Worm (Caenorhabditis elegans) whole organism, mixed stage, embryonic: ENCODE data around the gene clc-31.

Experiments used
- M03D4.4 ChIP-seq: sonication (generic microtip); optimal IDR thresholded peaks from 2 replicates; lab custom pipeline; 2017; ENCODE audit warnings: mild to moderate bottlenecking, missing genetic modification characterization, missing compliant biosample characterization
- bed-3 ChIP-seq: fragments of 200-800 bp; sonication (Bioruptor generic); optimal IDR thresholded peaks from 3 replicates; lab custom pipeline; 2018; ENCODE audit warnings: mild to moderate bottlenecking, missing genetic modification characterization, moderate library complexity, missing compliant biosample characterization
- blmp-1 ChIP-seq: fragments of 150-350 bp; optimal IDR thresholded peaks from 2 replicates; lab custom pipeline; 2014; ENCODE audit warnings: missing biosample characterization, missing genetic modification characterization
- ceh-39 ChIP-seq: fragments of 150-350 bp; optimal IDR thresholded peaks from 2 replicates; lab custom pipeline; 2014; ENCODE audit warnings: missing biosample characterization, missing genetic modification characterization
- ceh-43 ChIP-seq: fragments of 200-800 bp; sonication (Bioruptor generic); optimal IDR thresholded peaks from 2 replicates; lab custom pipeline; 2018; ENCODE audit warnings: mild to moderate bottlenecking, missing genetic modification characterization, moderate library complexity, missing compliant biosample characterization
- ceh-83 ChIP-seq: fragments of 200-800 bp; sonication (Bioruptor generic); optimal IDR thresholded peaks from 2 replicates; lab custom pipeline; 2018; ENCODE audit warnings: mild to moderate bottlenecking, missing genetic modification characterization, missing compliant biosample characterization
- ces-1 ChIP-seq: fragments of 150-350 bp; optimal IDR thresholded peaks from 2 replicates; lab custom pipeline; 2014; ENCODE audit warnings: missing biosample characterization, missing genetic modification reagents, missing genetic modification characterization
- cnd-1 ChIP-seq: fragments of 200-800 bp; sonication (Bioruptor generic); optimal IDR thresholded peaks from 2 replicates; lab custom pipeline; 2018; ENCODE audit warnings: mild to moderate bottlenecking, missing genetic modification characterization, missing compliant biosample characterization
- drap-1 ChIP-seq: fragments of 200-800 bp; sonication (Bioruptor generic); optimal IDR thresholded peaks from 3 replicates; lab custom pipeline; 2018; ENCODE audit warnings: mild to moderate bottlenecking, missing genetic modification characterization, missing compliant biosample characterization
- elt-1 ChIP-seq: sonication (generic microtip); optimal IDR thresholded peaks from 2 replicates; lab custom pipeline; 2017; ENCODE audit warnings: missing genetic modification characterization, mild to moderate bottlenecking, missing compliant biosample characterization, antibody characterized with exemption, moderate library complexity, borderline replicate concordance; ENCODE audit not compliant: insufficient read depth
- flh-1 ChIP-seq: fragments of 200-800 bp; sonication (Bioruptor generic); optimal IDR thresholded peaks from 2 replicates; lab custom pipeline; 2018; ENCODE audit warnings: mild to moderate bottlenecking, missing genetic modification characterization, moderate library complexity, missing compliant biosample characterization
- ham-2 ChIP-seq: fragments of 200-800 bp; sonication (Bioruptor generic); optimal IDR thresholded peaks from 2 replicates; lab custom pipeline; 2018; ENCODE audit warnings: mild to moderate bottlenecking, missing genetic modification characterization, missing compliant biosample characterization
- lin-13 ChIP-seq: fragments of 150-350 bp; optimal IDR thresholded peaks from 2 replicates; lab custom pipeline; 2014; ENCODE audit warnings: missing biosample characterization, missing genetic modification characterization
- lin-32 ChIP-seq: fragments of 200-800 bp; sonication (Bioruptor generic); optimal IDR thresholded peaks from 2 replicates; lab custom pipeline; 2018; ENCODE audit warnings: mild to moderate bottlenecking, missing genetic modification characterization, missing compliant biosample characterization
- lsy-2 ChIP-seq: fragments of 150-350 bp; optimal IDR thresholded peaks from 2 replicates; lab custom pipeline; 2014; ENCODE audit warnings: missing biosample characterization, missing genetic modification characterization
- mep-1 ChIP-seq: fragments of 150-350 bp; optimal IDR thresholded peaks from 2 replicates; lab custom pipeline; 2017; ENCODE audit warnings: missing biosample characterization, missing genetic modification reagents, missing genetic modification characterization, inconsistent platforms
- nhr-12 ChIP-seq: fragments of 150-350 bp; optimal IDR thresholded peaks from 2 replicates; lab custom pipeline; 2014; ENCODE audit warnings: missing biosample characterization, missing genetic modification characterization
- nhr-237 ChIP-seq: fragments of 150-350 bp; optimal IDR thresholded peaks from 2 replicates; lab custom pipeline; 2014; ENCODE audit warnings: missing biosample characterization, missing genetic modification characterization
- nhr-28 ChIP-seq: fragments of 150-350 bp; optimal IDR thresholded peaks from 2 replicates; lab custom pipeline; 2014; ENCODE audit warnings: missing biosample characterization, missing genetic modification characterization
- nhr-76 ChIP-seq: sonication (generic microtip); optimal IDR thresholded peaks from 2 replicates; lab custom pipeline; 2017; ENCODE audit warnings: missing biosample characterization, missing genetic modification characterization
- pha-4 ChIP-seq: fragments of 150-350 bp; optimal IDR thresholded peaks from 2 replicates; lab custom pipeline; 2018; ENCODE audit warnings: missing biosample characterization, missing genetic modification reagents, missing genetic modification characterization
- sem-2 ChIP-seq: fragments of 200-800 bp; sonication (Bioruptor generic); optimal IDR thresholded peaks from 2 replicates; lab custom pipeline; 2018; ENCODE audit warnings: mild to moderate bottlenecking, missing genetic modification characterization, missing compliant biosample characterization
- snpc-4 ChIP-seq: fragments of 150-350 bp; optimal IDR thresholded peaks from 2 replicates; lab custom pipeline; 2014; ENCODE audit warnings: missing biosample characterization, missing genetic modification characterization
- sptf-1 ChIP-seq: sonication (generic microtip); optimal IDR thresholded peaks from 2 replicates; lab custom pipeline; 2017; ENCODE audit warnings: mild to moderate bottlenecking, missing genetic modification characterization, moderate library complexity, missing compliant biosample characterization
- tbx-8 ChIP-seq: fragments of 200-800 bp; sonication (Bioruptor generic); optimal IDR thresholded peaks from 2 replicates; lab custom pipeline; 2018; ENCODE audit warnings: mild to moderate bottlenecking, missing genetic modification characterization, moderate library complexity, missing compliant biosample characterization
- unc-120 ChIP-seq: sonication (generic microtip); optimal IDR thresholded peaks from 2 replicates; lab custom pipeline; 2017; ENCODE audit warnings: missing genetic modification characterization, missing compliant biosample characterization; ENCODE audit not compliant: poor library complexity, severe bottlenecking
- unc-62 ChIP-seq: fragments of 150-350 bp; optimal IDR thresholded peaks from 2 replicates; lab custom pipeline; 2014; ENCODE audit warnings: missing biosample characterization, missing genetic modification reagents, missing genetic modification characterization
- zip-8 ChIP-seq: fragments of 150-350 bp; optimal IDR thresholded peaks from 2 replicates; lab custom pipeline; 2014; ENCODE audit warnings: missing biosample characterization, missing genetic modification characterization
- ztf-11 ChIP-seq: fragments of 150-350 bp; optimal IDR thresholded peaks from 2 replicates; lab custom pipeline; 2014; ENCODE audit warnings: missing biosample characterization, missing genetic modification characterization

The clc-31 gene

ce11 chrII:356969-357368 lies 16.6 kb downstream of the clc-31 start, which contains the start of gene dmsr-4:
TSS of gene dmsr-4 (minus strand) at chrII:357069.
- TF ChIP-seq pha-4: no peak
- TF ChIP-seq sptf-1 (tag; lab: Kevin White, UChicago): no peak
- TF ChIP-seq mep-1: no peak
- TF ChIP-seq flh-1 (GFP tag; lab: Kevin White, UChicago): no peak

- TF ChIP-seq drap-1 (no peak), cnd-1 (tag; lab: Kevin White, UChicago) (no peak), mep-1 (no peak), elt-1 (tag; lab: Kevin White, UChicago) (no peak), ceh-39 (tag; lab: Kevin White, UChicago) (no peak), nhr-12 (tag; lab: Kevin White, UChicago) (no peak), nhr-28 (tag; lab: Kevin White, UChicago) (no peak)
- TF ChIP-seq, all 35 proteins: peak for 0
Measured at ce11 chrII:367455-367854, 27.1 kb downstream of the clc-31 start, which contains the start of gene ptr-3. TSS of gene ptr-3 (minus strand) at chrII:367555.

ce11 chrII:370394-370793 lies 30.1 kb downstream of the clc-31 start:
- no peak for TF ChIP-seq M03D4.4 (tag; lab: Kevin White, UChicago)
- no peak for TF ChIP-seq unc-120
- TF ChIP-seq zip-8 (tag; lab: Kevin White, UChicago): no peak
- TF ChIP-seq lsy-2 (tag; lab: Kevin White, UChicago): no peak
- TF ChIP-seq nhr-12 (tag; lab: Kevin White, UChicago): no peak
- TF ChIP-seq ztf-11: no peak
- TF ChIP-seq ceh-39 (tag; lab: Kevin White, UChicago): no peak
- TF ChIP-seq bed-3 (GFP tag; lab: Kevin White, UChicago): no peak
- no peak for TF ChIP-seq unc-62 (GFP tag; lab: Kevin White, UChicago)
- no peak for TF ChIP-seq ceh-83 (GFP tag; lab: Kevin White, UChicago)
- TF ChIP-seq mep-1: no peak
- no peak for TF ChIP-seq sptf-1 (tag; lab: Kevin White, UChicago)
- TF ChIP-seq nhr-76: no peak
- TF ChIP-seq nhr-237 (tag; lab: Kevin White, UChicago): no peak
- no peak for TF ChIP-seq ceh-43 (GFP tag; lab: Kevin White, UChicago)
- no peak for TF ChIP-seq ham-2 (GFP tag; lab: Kevin White, UChicago)
- no peak for TF ChIP-seq lin-32 (GFP tag; lab: Kevin White, UChicago)
- TF ChIP-seq nhr-28 (tag; lab: Kevin White, UChicago): no peak
- no peak for TF ChIP-seq snpc-4 (tag; lab: Kevin White, UChicago)
- TF ChIP-seq cnd-1 (tag; lab: Kevin White, UChicago): no peak

ce11 chrII:371549-371948 lies 31.2 kb downstream of the clc-31 start:
- TF ChIP-seq lin-13: no peak

ce11 chrII:372235-372634 lies 31.9 kb downstream of the clc-31 start:
- TF ChIP-seq flh-1 (GFP tag; lab: Kevin White, UChicago) (no peak), nhr-76 (no peak), bed-3 (GFP tag; lab: Kevin White, UChicago) (no peak), ces-1 (GFP tag; lab: Kevin White, UChicago) (no peak), lin-32 (GFP tag; lab: Kevin White, UChicago) (no peak), cnd-1 (tag; lab: Kevin White, UChicago) (no peak), drap-1 (no peak), lsy-2 (tag; lab: Kevin White, UChicago) (no peak), nhr-28 (tag; lab: Kevin White, UChicago) (no peak), tbx-8 (GFP tag; lab: Kevin White, UChicago) (no peak), nhr-12 (tag; lab: Kevin White, UChicago) (no peak), zip-8 (tag; lab: Kevin White, UChicago) (no peak), nhr-237 (tag; lab: Kevin White, UChicago) (no peak), sem-2 (GFP tag; lab: Kevin White, UChicago) (no peak), pha-4 (no peak), ceh-39 (tag; lab: Kevin White, UChicago) (no peak), ceh-83 (GFP tag; lab: Kevin White, UChicago) (no peak), mep-1 (no peak)

- TF ChIP-seq zip-8 (tag; lab: Kevin White, UChicago) (no peak), pha-4 (no peak), mep-1 (no peak), unc-120 (no peak), blmp-1 (tag; lab: Kevin White, UChicago) (no peak), sptf-1 (tag; lab: Kevin White, UChicago) (no peak), lin-13 (no peak), tbx-8 (GFP tag; lab: Kevin White, UChicago) (no peak), drap-1 (no peak), flh-1 (GFP tag; lab: Kevin White, UChicago) (no peak), nhr-76 (no peak)
Measured at ce11 chrII:374950-375349, 34.6 kb downstream of the clc-31 start, which contains the start of gene C03H5.4. TSS of gene C03H5.4 (plus strand) at chrII:375250.
